Worm (Caenorhabditis elegans): ENCODE results near the gene nspa-8.

Gene nspa-8

ce11 chrV:14797886-14798285, 29.0 kb downstream of the nspa-8 start:
- TF ChIP-seq Y95B8A.8 (GFP tag; IDR thresholded peaks at IDR 0.05) (no peak), hmg-1.2 (GFP tag; IDR thresholded peaks at IDR 0.05) (0 out of 2 replicates have a peak, but pooled peaks have one; percentile 9), snpc-1.1 (tag; optimal IDR thresholded peaks at IDR 0.05; ENCODE audit: insufficient read depth) (peak; percentile 5), hrde-1 (tag; optimal IDR thresholded peaks at IDR 0.05; ENCODE audit: borderline replicate concordance) (no peak), snpc-4 (GFP tag; optimal IDR thresholded peaks at IDR 0.05) (no peak), snpc-4 (tag; optimal IDR thresholded peaks at IDR 0.05) (peak in 2 of 4 experiments; percentile 67 to 76)

DNA sequence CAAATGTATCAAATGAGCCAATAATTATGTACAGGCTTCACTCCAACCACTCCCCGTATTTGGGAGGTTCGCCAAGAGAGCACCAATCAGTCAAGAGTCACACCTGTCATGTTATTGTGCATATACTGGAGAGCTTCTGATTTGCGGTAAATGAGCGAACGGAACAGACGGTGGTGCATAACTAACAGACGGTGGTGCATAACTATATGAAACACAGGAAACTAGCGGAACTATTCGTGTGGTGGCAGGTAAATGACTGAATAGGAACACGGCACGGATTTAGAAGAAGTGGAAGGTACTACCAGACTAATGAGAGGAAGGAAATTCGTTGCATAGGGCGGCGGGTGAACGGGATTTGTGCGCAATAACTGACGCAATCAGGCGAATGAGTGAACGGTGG, 33.8 kb downstream of the nspa-8 start:
- TF ChIP-seq mel-28 (tag; optimal IDR thresholded peaks at IDR 0.05; ENCODE audit: borderline replicate concordance) (no peak), lir-1 (GFP tag; conservative IDR thresholded peaks at IDR 0.05) (no peak), F55B11.4 (tag; optimal IDR thresholded peaks at IDR 0.05; ENCODE audit: borderline replicate concordance, insufficient read depth) (no peak), Y53G8AR.9 (GFP tag; conservative IDR thresholded peaks at IDR 0.05) (no peak), snpc-1.3 (tag; optimal IDR thresholded peaks at IDR 0.05; ENCODE audit: insufficient read depth) (no peak), attf-3 (GFP tag; conservative IDR thresholded peaks at IDR 0.05) (no peak), dpl-1 (GFP tag; optimal IDR thresholded peaks at IDR 0.05) (no peak), lin-40 (tag; optimal IDR thresholded peaks at IDR 0.05) (no peak), B0019.2 (GFP tag; conservative IDR thresholded peaks at IDR 0.05) (no peak), hmg-20 (GFP tag; IDR thresholded peaks at IDR 0.05) (no peak), bed-1 (GFP tag; IDR thresholded peaks at IDR 0.05) (no peak), aptf-3 (GFP tag; IDR thresholded peaks at IDR 0.05) (no peak), B0035.1 (tag; optimal IDR thresholded peaks at IDR 0.05) (no peak), ceh-58 (GFP tag; IDR thresholded peaks at IDR 0.05) (no peak), T26A5.8 (tag; optimal IDR thresholded peaks at IDR 0.05) (no peak), pbrm-1 (GFP tag; IDR thresholded peaks at IDR 0.05) (no peak), lsl-1 (GFP tag; optimal IDR thresholded peaks at IDR 0.05) (no peak), mcd-1 (GFP tag; IDR thresholded peaks at IDR 0.05) (no peak), unc-130 (GFP tag; optimal IDR thresholded peaks at IDR 0.05) (no peak), F37B4.10 (GFP tag; IDR thresholded peaks at IDR 0.05) (no peak)

- TF ChIP-seq Y56A3A.18 (GFP tag; IDR thresholded peaks at IDR 0.05): no peak
- no peak for TF ChIP-seq ztf-22 (GFP tag; optimal IDR thresholded peaks at IDR 0.05)
- TF ChIP-seq aptf-3 (GFP tag; IDR thresholded peaks at IDR 0.05): no peak
Observed at ce11 chrV:14792346-14792745, 34.5 kb downstream of the nspa-8 start.

DNA sequence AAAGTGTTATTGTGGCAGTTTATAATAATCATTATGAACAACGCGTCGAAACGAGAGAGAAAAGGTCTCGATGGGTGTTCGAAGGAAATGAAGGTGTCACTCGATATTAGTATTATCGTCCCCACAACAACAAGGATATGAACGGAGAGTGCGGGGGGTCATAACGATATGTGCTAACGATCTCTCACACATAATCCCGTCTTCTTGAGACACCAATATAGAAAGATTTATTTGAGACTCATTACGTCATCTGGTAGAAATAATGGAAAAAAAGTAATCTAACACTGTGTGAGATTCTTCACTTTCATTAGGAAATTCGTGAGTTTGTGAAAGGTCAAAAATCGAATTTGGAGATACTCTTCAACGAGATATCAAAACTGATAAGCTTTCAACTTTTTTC, 35.1 kb downstream of the nspa-8 start:
- TF ChIP-seq ZK185.1 (tag; optimal IDR thresholded peaks at IDR 0.05; ENCODE audit: poor library complexity, severe bottlenecking): no peak
- TF ChIP-seq mes-4 (tag; optimal IDR thresholded peaks at IDR 0.05): no peak
- TF ChIP-seq dpff-1 (tag; optimal IDR thresholded peaks at IDR 0.05): no peak
- no peak for TF ChIP-seq ekl-4 (GFP tag; IDR thresholded peaks at IDR 0.05)
- TF ChIP-seq K11D2.4 (GFP tag; IDR thresholded peaks at IDR 0.05): no peak
- TF ChIP-seq tlf-1 (GFP tag; optimal IDR thresholded peaks at IDR 0.05): no peak
- no peak for TF ChIP-seq hlh-12 (tag; optimal IDR thresholded peaks at IDR 0.05)
- no peak for TF ChIP-seq ztf-18 (tag; optimal IDR thresholded peaks at IDR 0.05)
- no peak for TF ChIP-seq ccch-3 (GFP tag; optimal IDR thresholded peaks at IDR 0.05)
- no peak for TF ChIP-seq madf-8 (GFP tag; conservative IDR thresholded peaks at IDR 0.05)
- TF ChIP-seq rpc-1 (optimal IDR thresholded peaks at IDR 0.05): no peak
- no peak for TF ChIP-seq rpc-1 (tag; optimal IDR thresholded peaks at IDR 0.05)
- no peak for TF ChIP-seq madf-6 (GFP tag; IDR thresholded peaks at IDR 0.05)
- TF ChIP-seq ztf-28 (GFP tag; IDR thresholded peaks at IDR 0.05): no peak
- no peak for TF ChIP-seq egl-18 (GFP tag; IDR thresholded peaks at IDR 0.05)
- TF ChIP-seq lin-26 (GFP tag; IDR thresholded peaks at IDR 0.05): no peak
- no peak for TF ChIP-seq ztf-3 (GFP tag; optimal IDR thresholded peaks at IDR 0.05)
- TF ChIP-seq sdz-38 (tag; optimal IDR thresholded peaks at IDR 0.05): no peak
- no peak for TF ChIP-seq lir-1 (GFP tag; conservative IDR thresholded peaks at IDR 0.05)
- no peak for TF ChIP-seq ceh-100 (GFP tag; IDR thresholded peaks at IDR 0.05)
